Fruit fly (Drosophila melanogaster): ENCODE results near the gene betaNACtes6.

The betaNACtes6 gene

dm6 chrX:14332243-14332642, 15.3 kb upstream of the betaNACtes6 start (continued):
- peak; percentile 38 for TF ChIP-seq CG18599 (GFP tag; optimal IDR thresholded peaks at IDR 0.05)
- TF ChIP-seq Chrac-16 (GFP tag; optimal IDR thresholded peaks at IDR 0.05) = no peak
- no peak for TF ChIP-seq scrt (GFP tag; optimal IDR thresholded peaks at IDR 0.05)
- TF ChIP-seq nerfin-1 (tag; optimal IDR thresholded peaks at IDR 0.05) = no peak
- no peak for TF ChIP-seq p53 (GFP tag; optimal IDR thresholded peaks at IDR 0.05)
- TF ChIP-seq CG13424 (tag; optimal IDR thresholded peaks at IDR 0.05) = peak; percentile 15
- TF ChIP-seq CG12942 (GFP tag; optimal IDR thresholded peaks at IDR 0.05) = no peak
- TF ChIP-seq Dref (GFP tag; IDR thresholded peaks at IDR 0.05) = no peak
- TF ChIP-seq B-H1 (GFP tag; IDR thresholded peaks at IDR 0.05) = no peak
- no peak for TF ChIP-seq sob (GFP tag; IDR thresholded peaks at IDR 0.05)
- TF ChIP-seq vnd (GFP tag; IDR thresholded peaks at IDR 0.05; ENCODE audit: partially characterized antibody) = no peak
- TF ChIP-seq ato (GFP tag; IDR thresholded peaks at IDR 0.05; ENCODE audit: partially characterized antibody) = no peak
- no peak for TF ChIP-seq NFAT (GFP tag; IDR thresholded peaks at IDR 0.05)
- peak; percentile 38 for TF ChIP-seq CG12769 (tag; optimal IDR thresholded peaks at IDR 0.05)
- TF ChIP-seq CG14710 (tag; optimal IDR thresholded peaks at IDR 0.05) = no peak
- no peak for TF ChIP-seq B-H2 (GFP tag; optimal IDR thresholded peaks at IDR 0.05)
- no peak for TF ChIP-seq jumu (GFP tag; optimal IDR thresholded peaks at IDR 0.05)
- no peak for TF ChIP-seq da (GFP tag; optimal IDR thresholded peaks at IDR 0.05)
- TF ChIP-seq ind (GFP tag; optimal IDR thresholded peaks at IDR 0.05) = no peak
- TF ChIP-seq al (GFP tag; IDR thresholded peaks at IDR 0.05) = no peak
- TF ChIP-seq CG1529 (GFP tag; optimal IDR thresholded peaks at IDR 0.05) = no peak
- no peak for TF ChIP-seq trh (GFP tag; optimal IDR thresholded peaks at IDR 0.05)
- no peak for TF ChIP-seq CG16815 (GFP tag; optimal IDR thresholded peaks at IDR 0.05)
- no peak for TF ChIP-seq CG14014 (GFP tag; IDR thresholded peaks at IDR 0.05)
- TF ChIP-seq ac (GFP tag; optimal IDR thresholded peaks at IDR 0.05) = no peak
- no peak for TF ChIP-seq CTCF (GFP tag; optimal IDR thresholded peaks at IDR 0.05)
- TF ChIP-seq so (GFP tag; IDR thresholded peaks at IDR 0.05) = no peak
- no peak for TF ChIP-seq CG12659 (GFP tag; optimal IDR thresholded peaks at IDR 0.05)
- TF ChIP-seq dan (GFP tag; IDR thresholded peaks at IDR 0.05) = no peak
- no peak for TF ChIP-seq tna (GFP tag; IDR thresholded peaks at IDR 0.05; ENCODE audit: partially characterized antibody)
- TF ChIP-seq Aef1 (GFP tag; IDR thresholded peaks at IDR 0.05) = no peak
- TF ChIP-seq fd3F (GFP tag; optimal IDR thresholded peaks at IDR 0.05) = no peak
- TF ChIP-seq MESR4 (GFP tag; optimal IDR thresholded peaks at IDR 0.05) = no peak
- TF ChIP-seq CG10274 (GFP tag; optimal IDR thresholded peaks at IDR 0.05) = no peak
- 0 out of 2 replicates have a peak, but pooled peaks have one; percentile 21 for TF ChIP-seq vvl (GFP tag; IDR thresholded peaks at IDR 0.05)
- TF ChIP-seq dmrt99B (tag; optimal IDR thresholded peaks at IDR 0.05) = peak; percentile 33
- TF ChIP-seq Ets65A (GFP tag) = peak; percentile 62
- no peak for TF ChIP-seq zen (tag; optimal IDR thresholded peaks at IDR 0.05)
- TF ChIP-seq sna (GFP tag; IDR thresholded peaks at IDR 0.05; ENCODE audit: partially characterized antibody) = no peak
- no peak for TF ChIP-seq Hr39 (optimal IDR thresholded peaks at IDR 0.05)
- no peak for TF ChIP-seq CG13894 (tag; optimal IDR thresholded peaks at IDR 0.05)
- no peak for TF ChIP-seq CG2199 (GFP tag; IDR thresholded peaks at IDR 0.05)
- peak; percentile 79 for TF ChIP-seq sens (GFP tag)
- peak; percentile 38 for TF ChIP-seq CG2678 (tag; optimal IDR thresholded peaks at IDR 0.05)
- no peak for TF ChIP-seq Hand (GFP tag; optimal IDR thresholded peaks at IDR 0.05)
- TF ChIP-seq CG15696 (tag; optimal IDR thresholded peaks at IDR 0.05) = no peak
- TF ChIP-seq CG4424 (GFP tag; optimal IDR thresholded peaks at IDR 0.05) = no peak
- no peak for TF ChIP-seq CG6175 (GFP tag; IDR thresholded peaks at IDR 0.05)
- no peak for TF ChIP-seq CG13123 (GFP tag; optimal IDR thresholded peaks at IDR 0.05)
- no peak for TF ChIP-seq vfl (GFP tag; optimal IDR thresholded peaks at IDR 0.05)
- TF ChIP-seq CG14441 (GFP tag; IDR thresholded peaks at IDR 0.05) = 0 out of 2 replicates have a peak, but pooled peaks have one; percentile 11
- TF ChIP-seq CG10979 (tag; optimal IDR thresholded peaks at IDR 0.05) = no peak
- TF ChIP-seq CG3847 (GFP tag; IDR thresholded peaks at IDR 0.05) = no peak

Data from whole organism, embryonic.